Worm (Caenorhabditis elegans) whole organism, young adult: ENCODE results near the gene M03A1.8.

Experiments
- snpc-4 ChIP-seq, 5 experiments: fragments of 150-350 bp in 1 of 5; sonication (generic microtip) in 4 of 5; optimal IDR thresholded peaks; 2 replicates each; lab custom pipeline; 2014 to 2018; ENCODE audit warnings: missing genetic modification characterization in 5 of 5, missing biosample characterization in 3 of 5, antibody characterized with exemption in 2 of 5, mild to moderate bottlenecking in 2 of 5, missing compliant biosample characterization in 2 of 5, missing genotype in 2 of 5, moderate library complexity in 2 of 5, missing genetic modification reagents in 1 of 5
- ztf-26 ChIP-seq: sonication (generic microtip); optimal IDR thresholded peaks from 2 replicates; lab custom pipeline; 2017; ENCODE audit warnings: missing genetic modification characterization, missing compliant biosample characterization

DNA sequence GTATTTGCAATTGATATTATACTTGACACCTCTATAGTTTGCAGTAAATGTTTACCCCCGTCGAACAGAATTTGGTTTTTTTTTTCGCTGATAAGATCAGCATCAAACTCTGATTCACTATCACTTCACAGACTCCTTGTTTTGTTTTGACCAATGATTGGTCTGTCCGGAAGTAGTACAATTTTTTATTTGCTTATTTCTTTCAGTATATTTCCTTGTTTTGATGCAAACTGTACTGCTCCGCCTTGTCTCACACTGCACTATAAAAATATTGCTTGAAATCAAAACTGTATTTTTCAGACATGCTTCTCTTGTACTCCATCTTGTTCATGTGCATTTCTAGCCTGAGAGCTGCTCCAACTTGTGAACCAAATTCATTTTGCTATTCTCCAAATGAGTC is 2.6 kb upstream of the M03A1.8 start, which contains the start of gene M03A1.3:
- no peak for TF ChIP-seq ztf-26 (tag; lab: Kevin White, UChicago)
- TF ChIP-seq snpc-4 (GFP tag; optimal IDR thresholded peaks at IDR 0.05; lab: Kevin White, UChicago): no peak
- no peak for TF ChIP-seq snpc-4 (tag; optimal IDR thresholded peaks at IDR 0.05; lab: Kevin White, UChicago)
